Fruit fly (Drosophila melanogaster): ENCODE results near the gene CG9098.

Gene CG9098

dm6 chr2L:6022793-6023192 is 10.7 kb upstream of the CG9098 start (continued):
- peak; percentile 61 for TF ChIP-seq CG17361 (GFP tag; IDR thresholded peaks at IDR 0.05)
- TF ChIP-seq odd (GFP tag; optimal IDR thresholded peaks at IDR 0.05): no peak

dm6 chr2L:6020535-6020934 is 8.4 kb upstream of the CG9098 start, which contains the start of gene CG13996:
Gene CG13996 (plus strand): TSS chr2L:6020835.
- TF ChIP-seq NFAT (GFP tag; IDR thresholded peaks at IDR 0.05): no peak
- no peak for TF ChIP-seq Tbp (GFP tag; optimal IDR thresholded peaks at IDR 0.05)
- no peak for TF ChIP-seq fru (optimal IDR thresholded peaks at IDR 0.05)
- TF ChIP-seq bbx (GFP tag; IDR thresholded peaks at IDR 0.05; ENCODE audit: partially characterized antibody): no peak

DNA sequence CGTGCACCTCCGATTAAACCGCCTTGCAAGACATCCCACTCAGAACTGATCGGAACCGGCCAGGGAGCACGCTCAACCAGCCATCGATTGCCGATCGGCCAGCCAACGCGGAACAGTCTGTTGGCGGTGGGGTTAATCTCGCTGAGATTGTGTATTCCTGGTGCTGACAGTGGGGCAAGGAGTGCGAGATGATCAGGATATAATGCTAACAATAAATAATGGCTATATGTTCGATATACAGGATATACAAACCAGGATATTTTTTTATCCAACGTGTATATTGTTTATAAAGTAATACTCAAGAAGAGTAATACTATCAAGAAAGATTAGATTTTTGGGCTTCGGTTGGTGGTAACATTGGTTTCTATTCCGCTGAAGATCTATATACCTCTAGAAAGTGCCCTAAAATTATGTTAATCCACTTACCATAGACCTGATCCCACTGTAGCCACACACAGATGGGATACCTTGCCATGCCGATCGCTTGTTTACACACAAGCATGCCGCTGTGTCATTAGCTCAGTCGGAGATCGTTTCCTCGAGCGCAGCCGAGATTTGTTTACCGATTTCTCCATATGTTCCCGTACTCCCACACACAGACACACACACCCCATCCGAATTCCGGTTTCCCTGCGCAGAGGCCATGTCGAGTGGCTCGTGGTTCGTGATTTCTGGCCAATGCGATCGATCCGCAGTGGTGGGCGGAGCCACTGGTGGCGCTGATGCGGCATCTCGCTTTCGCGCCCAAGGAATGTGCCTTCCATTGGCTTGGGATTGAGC is 7.4 kb upstream of the CG9098 start, which contains the start of gene H2.0:
TSS of gene H2.0 (minus strand) at position 51 of the 780 bp plus-strand sequence.
- TF ChIP-seq H2.0 (GFP tag; IDR thresholded peaks at IDR 0.05): no peak
- peak; percentile 81 for TF ChIP-seq sens (GFP tag)
- TF ChIP-seq lab (GFP tag; optimal IDR thresholded peaks at IDR 0.05): peak; percentile 27
- TF ChIP-seq luna (GFP tag; optimal IDR thresholded peaks at IDR 0.05): no peak
- TF ChIP-seq Lim3 (GFP tag; IDR thresholded peaks at IDR 0.05): no peak
- no peak for TF ChIP-seq inv (GFP tag; IDR thresholded peaks at IDR 0.05; ENCODE audit: partially characterized antibody)
- no peak for TF ChIP-seq CG11696 (GFP tag; IDR thresholded peaks at IDR 0.05)
- peak; percentile 59 for TF ChIP-seq nmo (GFP tag; optimal IDR thresholded peaks at IDR 0.05)
- no peak for TF ChIP-seq CG33213 (GFP tag; optimal IDR thresholded peaks at IDR 0.05)
- no peak for TF ChIP-seq CG6765 (GFP tag; optimal IDR thresholded peaks at IDR 0.05)
- no peak for TF ChIP-seq CG4854 (GFP tag; optimal IDR thresholded peaks at IDR 0.05)
- TF ChIP-seq sim (GFP tag; IDR thresholded peaks at IDR 0.05): no peak
- TF ChIP-seq CG18262 (tag; optimal IDR thresholded peaks at IDR 0.05): peak; percentile 74
- TF ChIP-seq CG7928 (GFP tag; optimal IDR thresholded peaks at IDR 0.05): no peak
- no peak for TF ChIP-seq CG9876 (GFP tag; optimal IDR thresholded peaks at IDR 0.05)
- no peak for TF ChIP-seq amos (GFP tag; IDR thresholded peaks at IDR 0.05; ENCODE audit: partially characterized antibody)
- no peak for TF ChIP-seq CG8281 (tag; optimal IDR thresholded peaks at IDR 0.05)
- no peak for TF ChIP-seq CG10431 (GFP tag; optimal IDR thresholded peaks at IDR 0.05)
- TF ChIP-seq CG10147 (GFP tag; optimal IDR thresholded peaks at IDR 0.05): no peak
- no peak for TF ChIP-seq CG15514 (GFP tag; optimal IDR thresholded peaks at IDR 0.05)
- TF ChIP-seq dmrt99B (tag; optimal IDR thresholded peaks at IDR 0.05): no peak
- TF ChIP-seq CG11504 (tag; optimal IDR thresholded peaks at IDR 0.05): no peak
- TF ChIP-seq Hey (tag; optimal IDR thresholded peaks at IDR 0.05): no peak
- TF ChIP-seq prd (optimal IDR thresholded peaks at IDR 0.05): no peak
- TF ChIP-seq prd (GFP tag; IDR thresholded peaks at IDR 0.05): peak; percentile 50; the same call in 2 of the 3 replicates
- TF ChIP-seq CG10959 (GFP tag; IDR thresholded peaks at IDR 0.05): no peak
- no peak for TF ChIP-seq lov (optimal IDR thresholded peaks at IDR 0.05)
- no peak for TF ChIP-seq lov (GFP tag; IDR thresholded peaks at IDR 0.05)
- TF ChIP-seq lilli (GFP tag; optimal IDR thresholded peaks at IDR 0.05): peak; percentile 22
- TF ChIP-seq shn (GFP tag; optimal IDR thresholded peaks at IDR 0.05): peak; percentile 11
- peak; percentile 78 for TF ChIP-seq cg (GFP tag; optimal IDR thresholded peaks at IDR 0.05)
- TF ChIP-seq z (GFP tag; IDR thresholded peaks at IDR 0.05): peak; percentile 61; the same call in 1 of the 3 replicates
- TF ChIP-seq CG30020 (tag; optimal IDR thresholded peaks at IDR 0.05): no peak
- no peak for TF ChIP-seq Ada2b (GFP tag; IDR thresholded peaks at IDR 0.05)
- TF ChIP-seq CG7839 (tag; optimal IDR thresholded peaks at IDR 0.05): peak; percentile 45
- no peak for TF ChIP-seq Taf1 (GFP tag; IDR thresholded peaks at IDR 0.05)
- TF ChIP-seq gem (tag; optimal IDR thresholded peaks at IDR 0.05): peak; percentile 68
- no peak for TF ChIP-seq Abd-B (GFP tag; optimal IDR thresholded peaks at IDR 0.05)
- TF ChIP-seq CG16779 (GFP tag; IDR thresholded peaks at IDR 0.05): no peak
- TF ChIP-seq CG2202 (tag; optimal IDR thresholded peaks at IDR 0.05): peak; percentile 8
- no peak for TF ChIP-seq Blimp-1 (GFP tag; optimal IDR thresholded peaks at IDR 0.05)

All from whole organism, embryonic.